Fruit fly (Drosophila melanogaster) whole organism, embryonic: ENCODE results near the gene Pep.

Experiments used
- CG10147 ChIP-seq: fragments of 200-800 bp; sonication (Bioruptor generic); optimal IDR thresholded peaks from 2 replicates; lab custom pipeline; 2019; ENCODE audit warnings: missing biosample characterization, mild to moderate bottlenecking, missing genetic modification characterization, moderate library complexity
- CG11247 ChIP-seq: fragments of 200-800 bp; sonication (Bioruptor generic); IDR thresholded peaks from 2 replicates; pipeline ENCODE4 v1.3.6; 2022; ENCODE audit warnings: missing biosample characterization, missing genetic modification characterization
- CG15073 ChIP-seq: fragments of 200-800 bp; sonication (Bioruptor generic); optimal IDR thresholded peaks from 2 replicates; lab custom pipeline; 2016; ENCODE audit warnings: missing biosample characterization, missing genetic modification characterization
- CG4707 ChIP-seq: fragments of 200-800 bp; sonication (Bioruptor generic); optimal IDR thresholded peaks from 2 replicates; lab custom pipeline; 2018; ENCODE audit warnings: missing biosample characterization, mild to moderate bottlenecking, missing genetic modification characterization, moderate library complexity
- CG8388 ChIP-seq: fragments of 200-800 bp; sonication (Bioruptor generic); optimal IDR thresholded peaks from 2 replicates; lab custom pipeline; 2019; ENCODE audit warnings: missing biosample characterization, mild to moderate bottlenecking, missing genetic modification characterization, moderate library complexity
- Dll ChIP-seq: fragments of 200-800 bp; sonication (Bioruptor generic); IDR thresholded peaks from 4 replicates; pipeline ENCODE4 v1.3.6; 2022; ENCODE audit warnings: missing biosample characterization, missing genetic modification characterization; ENCODE audit not compliant: partially characterized antibody
- Hr3 ChIP-seq: fragments of 200-800 bp; sonication (Bioruptor generic); optimal IDR thresholded peaks from 3 replicates; lab custom pipeline; 2016; ENCODE audit warnings: missing biosample characterization, missing genetic modification characterization
- Meics ChIP-seq: fragments of 200-800 bp; sonication (Bioruptor generic); optimal IDR thresholded peaks from 2 replicates; lab custom pipeline; 2017; ENCODE audit warnings: missing biosample characterization, mild to moderate bottlenecking, missing genetic modification characterization
- Xbp1 ChIP-seq: fragments of 200-800 bp; sonication (Bioruptor generic); optimal IDR thresholded peaks from 3 replicates; lab custom pipeline; 2016; ENCODE audit warnings: missing biosample characterization, mild to moderate bottlenecking, missing genetic modification characterization
- eve ChIP-seq, 2 experiments: fragments of >200 bp; optimal IDR thresholded peaks; 2 replicates each; lab custom pipeline; 2017; ENCODE audit warnings: missing biosample characterization in 2 of 2, missing genetic modification characterization in 2 of 2
- fu2 ChIP-seq: fragments of 200-800 bp; sonication (Bioruptor generic); optimal IDR thresholded peaks from 2 replicates; lab custom pipeline; 2016; ENCODE audit warnings: missing biosample characterization, missing genetic modification characterization
- nmo ChIP-seq: fragments of 200-800 bp; sonication (Bioruptor generic); optimal IDR thresholded peaks from 2 replicates; lab custom pipeline; 2018; ENCODE audit warnings: missing biosample characterization, mild to moderate bottlenecking, missing genetic modification characterization, moderate library complexity
- pum ChIP-seq: fragments of 200-800 bp; sonication (Bioruptor generic); optimal IDR thresholded peaks from 2 replicates; lab custom pipeline; 2016; ENCODE audit warnings: missing biosample characterization, missing genetic modification characterization
- ttk ChIP-seq: fragments of 200-800 bp; sonication (Bioruptor generic); IDR thresholded peaks from 2 replicates; pipeline ENCODE4 v2.1.2; 2022; ENCODE audit warnings: missing biosample characterization, missing genetic modification characterization

DNA sequence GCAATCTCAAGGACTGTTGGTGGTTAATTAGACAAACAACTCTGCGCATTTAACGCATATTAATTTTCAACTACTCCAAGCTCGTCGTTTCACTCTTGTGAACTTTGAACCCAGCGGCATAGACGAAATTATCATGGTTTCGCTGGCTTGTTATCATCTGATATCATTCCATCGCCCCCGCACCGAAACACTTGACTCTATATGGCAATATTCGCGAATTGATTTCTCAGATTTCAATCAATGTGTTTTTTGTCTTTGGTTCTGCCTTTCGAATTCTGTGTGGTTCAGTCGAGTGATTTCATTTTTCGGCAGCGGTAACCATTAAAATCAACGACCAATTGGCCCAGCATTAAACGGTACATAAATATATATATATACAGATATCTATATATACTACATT is 26.5 kb upstream of the Pep start, which contains the start of gene CG34251:
- no peak for TF ChIP-seq eve (GFP tag; optimal IDR thresholded peaks at IDR 0.05; lab: Kevin White, UChicago)
- no peak for TF ChIP-seq pum
- TF ChIP-seq CG8388 (GFP tag; lab: Kevin White, UChicago), result no peak
- TF ChIP-seq CG10147 (GFP tag; lab: Kevin White, UChicago), result no peak
- TF ChIP-seq CG11247 (GFP tag; lab: Robert Waterston, UW), result no peak
- TF ChIP-seq Xbp1 (GFP tag; lab: Kevin White, UChicago), result no peak
- no peak for TF ChIP-seq Dll (GFP tag; lab: Robert Waterston, UW)
- no peak for TF ChIP-seq nmo (GFP tag; lab: Kevin White, UChicago)
- no peak for TF ChIP-seq CG4707
- no peak for TF ChIP-seq CG15073 (GFP tag; lab: Kevin White, UChicago)
- TF ChIP-seq ttk (GFP tag; lab: Robert Waterston, UW), result no peak
- no peak for TF ChIP-seq Meics (GFP tag; lab: Kevin White, UChicago)
- no peak for TF ChIP-seq fu2 (GFP tag; lab: Kevin White, UChicago)
- TF ChIP-seq Hr3, result no peak
